Fruit fly (Drosophila melanogaster) whole organism, adult: Measurements from ENCODE around the gene CG7168.

Source experiments
- cnc ChIP-seq, 2 experiments: fragments of >200 bp; optimal IDR thresholded peaks; 2 replicates each; lab custom pipeline; 2017
- toe ChIP-seq: fragments of 200-800 bp; sonication (Bioruptor generic); optimal IDR thresholded peaks from 2 replicates; lab custom pipeline; 2016; ENCODE audit warnings: missing biosample characterization, missing genetic modification characterization

dm6 chr3R:18245044-18245596 is 19.2 kb upstream of the CG7168 start:
- no peak for TF ChIP-seq toe
- TF ChIP-seq cnc (optimal IDR thresholded peaks at IDR 0.05; lab: Kevin White, UChicago): no peak
